Fruit fly (Drosophila melanogaster) whole organism: ENCODE data around the gene CG5783.

ENCODE experiments used
- CG8478 ChIP-seq: fragments of >200 bp; optimal IDR thresholded peaks from 2 replicates; lab custom pipeline; 2018; ENCODE audit warnings: inconsistent platforms
- Dll ChIP-seq: fragments of >200 bp; optimal IDR thresholded peaks from 2 replicates; lab custom pipeline; 2017
- EcR ChIP-seq, 2 experiments: fragments of >200 bp; optimal IDR thresholded peaks; 2 replicates each; lab custom pipeline; 2017; ENCODE audit warnings: missing biosample characterization in 2 of 2, missing genetic modification characterization in 2 of 2, missing genetic modification reagents in 2 of 2
- pan ChIP-seq: fragments of >200 bp; optimal IDR thresholded peaks from 2 replicates; lab custom pipeline; 2017
- psq ChIP-seq: fragments of >200 bp; optimal IDR thresholded peaks from 2 replicates; lab custom pipeline; 2017
- usp ChIP-seq: fragments of >200 bp; optimal IDR thresholded peaks from 2 replicates; lab custom pipeline; 2017; ENCODE audit warnings: missing biosample characterization, missing genetic modification characterization, mixed read lengths

The CG5783 gene

DNA sequence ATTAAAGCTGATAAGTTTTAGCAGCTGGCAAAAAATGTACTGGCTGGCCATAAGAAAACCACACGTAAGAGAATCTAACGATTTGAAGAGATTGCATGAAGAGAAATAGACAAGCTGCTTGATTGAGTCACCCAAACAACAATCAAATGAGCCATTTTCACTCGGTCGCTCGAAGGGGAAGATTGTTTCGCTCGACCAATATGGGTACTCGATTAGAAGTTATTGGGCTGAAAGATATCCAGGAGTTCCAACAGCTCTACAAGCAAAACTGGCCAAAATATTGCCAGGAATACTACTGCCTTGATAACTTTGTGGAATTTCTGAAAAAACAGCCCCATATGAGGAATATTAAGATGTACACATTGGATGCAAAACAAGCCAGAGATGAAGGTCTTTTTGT lies at the start of gene CG5783:
Gene CG5783 (plus strand): TSS at position 167 of the 400 bp plus-strand sequence.
- TF ChIP-seq CG8478 (no peak), pan (lab: Kevin White, UChicago) (no peak), usp (GFP tag; lab: Kevin White, UChicago) (no peak), Dll (lab: Kevin White, UChicago) (no peak), EcR (GFP tag; optimal IDR thresholded peaks at IDR 0.05; lab: Kevin White, UChicago) (no peak)

DNA sequence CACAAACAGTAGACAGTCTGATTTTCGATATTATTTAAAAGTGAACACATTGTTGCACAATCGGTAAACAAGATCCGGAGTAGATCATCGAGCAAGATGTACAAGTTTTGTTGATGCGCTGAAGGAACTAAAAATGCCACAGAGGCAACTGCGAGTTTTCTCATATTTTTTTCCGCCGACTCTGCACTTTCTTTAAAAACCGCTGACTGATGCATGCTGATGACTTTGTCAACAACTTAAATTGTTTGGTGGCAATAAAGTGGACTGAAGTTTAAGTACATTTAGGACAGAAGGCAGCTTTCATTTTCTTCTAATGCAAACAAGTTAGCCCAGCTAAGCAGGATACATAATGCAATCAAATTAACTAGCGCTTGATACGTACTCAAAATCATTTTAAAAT lies 43.4 kb upstream of the CG5783 start:
- TF ChIP-seq psq (lab: Kevin White, UChicago) (no peak), usp (GFP tag; lab: Kevin White, UChicago) (no peak), pan (lab: Kevin White, UChicago) (no peak), CG8478 (no peak), Dll (lab: Kevin White, UChicago) (no peak), EcR (GFP tag; optimal IDR thresholded peaks at IDR 0.05; lab: Kevin White, UChicago) (no peak)

DNA sequence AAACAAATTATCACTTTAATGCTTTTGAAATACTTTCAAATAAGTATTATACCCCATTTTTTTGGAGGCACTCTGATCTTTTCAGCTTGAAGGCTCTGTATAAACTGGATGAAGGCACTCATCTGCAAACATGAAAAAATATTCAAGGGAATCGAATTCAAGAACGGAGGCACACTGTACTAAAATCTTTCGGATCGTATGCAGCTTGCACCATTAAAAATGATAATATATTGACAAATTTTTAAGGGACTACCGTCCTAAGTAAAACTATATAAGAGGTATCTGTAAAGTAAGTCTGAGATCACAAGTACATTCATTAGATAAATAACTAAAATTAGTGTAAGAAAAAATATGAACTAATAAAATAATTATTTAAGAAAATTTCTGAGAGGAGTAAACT lies 42.8 kb upstream of the CG5783 start, which contains the start of gene CG44476:
Gene CG44476 (minus strand): TSS at position 101 of the 400 bp plus-strand sequence.
- TF ChIP-seq psq (lab: Kevin White, UChicago) = no peak
- no peak for TF ChIP-seq EcR (GFP tag; optimal IDR thresholded peaks at IDR 0.05; lab: Kevin White, UChicago)
- TF ChIP-seq usp (GFP tag; lab: Kevin White, UChicago) = no peak
- TF ChIP-seq CG8478 = no peak
- no peak for TF ChIP-seq Dll (lab: Kevin White, UChicago)
- TF ChIP-seq pan (lab: Kevin White, UChicago) = no peak

DNA sequence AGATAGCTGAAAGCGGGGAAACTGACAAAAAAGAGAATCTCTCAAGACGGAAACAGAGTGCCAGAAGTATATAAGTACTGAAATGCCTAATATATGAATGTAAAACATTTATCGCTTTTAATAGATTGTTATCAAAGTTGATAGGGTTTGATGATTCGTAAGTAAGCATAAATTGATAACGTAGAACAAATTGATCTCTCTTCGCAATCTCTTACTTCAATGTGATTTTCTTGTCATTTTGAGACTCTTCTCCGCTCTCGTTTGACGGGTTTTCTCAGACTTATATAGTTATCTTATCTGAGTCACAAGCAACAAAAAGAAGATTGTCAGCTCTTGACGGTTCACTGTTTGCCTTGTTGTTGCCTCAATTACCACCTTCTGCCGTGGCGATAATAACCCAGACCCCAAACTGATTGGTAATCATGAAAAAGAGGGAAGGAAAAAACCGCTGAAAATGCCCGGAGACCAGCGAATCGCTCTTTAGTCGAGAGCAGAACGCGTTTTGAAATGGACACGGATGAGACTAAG lies 41.6 kb upstream of the CG5783 start, which contains the start of gene CG15152:
Gene CG15152 (plus strand): TSS at position 372 of the 528 bp plus-strand sequence.
- TF ChIP-seq psq (lab: Kevin White, UChicago) (no peak), pan (lab: Kevin White, UChicago) (no peak), usp (GFP tag; lab: Kevin White, UChicago) (no peak), Dll (lab: Kevin White, UChicago) (no peak), CG8478 (no peak), EcR (GFP tag; optimal IDR thresholded peaks at IDR 0.05; lab: Kevin White, UChicago) (no peak)

DNA sequence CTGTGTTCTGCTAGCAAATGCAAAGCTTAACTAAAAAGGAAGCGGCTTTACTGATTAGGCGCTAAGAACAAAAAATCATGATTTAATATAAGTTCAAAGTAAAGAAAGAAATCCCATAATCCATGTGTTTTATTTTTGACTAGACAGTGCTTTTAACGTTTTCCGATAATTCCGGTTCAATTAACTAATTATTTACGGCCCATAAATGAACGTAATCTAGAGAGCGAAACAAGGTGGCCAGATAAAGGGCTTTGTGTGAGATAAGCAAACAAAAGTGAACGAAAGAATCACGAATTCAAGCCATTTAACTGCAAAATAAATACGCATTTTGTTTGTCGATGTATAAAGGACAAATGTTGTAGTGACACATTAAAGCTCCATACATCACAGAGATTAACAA lies 40.7 kb upstream of the CG5783 start:
- TF ChIP-seq pan (lab: Kevin White, UChicago) = no peak
- TF ChIP-seq usp (GFP tag; lab: Kevin White, UChicago) = no peak
- no peak for TF ChIP-seq CG8478
- no peak for TF ChIP-seq EcR (GFP tag; optimal IDR thresholded peaks at IDR 0.05; lab: Kevin White, UChicago)
- no peak for TF ChIP-seq psq (lab: Kevin White, UChicago)
- no peak for TF ChIP-seq Dll (lab: Kevin White, UChicago)

DNA sequence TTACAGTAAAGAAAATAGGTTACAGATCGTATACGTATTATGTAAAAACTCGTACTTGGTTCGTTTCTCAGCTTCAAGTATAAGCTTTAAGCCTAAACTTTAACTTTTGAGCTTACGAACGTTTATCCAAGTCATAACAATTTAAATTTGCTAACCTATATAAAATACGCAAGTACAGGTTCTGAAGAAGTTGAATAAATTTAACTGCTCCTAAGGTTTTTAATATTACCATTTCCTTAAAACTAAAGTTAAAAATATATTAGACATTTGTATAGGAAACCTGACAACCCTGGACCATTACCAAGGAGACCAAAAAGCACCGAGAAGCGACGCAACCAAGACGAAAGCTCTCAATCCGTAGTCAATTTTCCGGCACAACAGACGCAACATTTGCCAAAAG lies 36.2 kb upstream of the CG5783 start, which contains the start of gene CG5758:
Gene CG5758 (plus strand): TSS at position 353 of the 400 bp plus-strand sequence.
- TF ChIP-seq pan (lab: Kevin White, UChicago) = no peak
- no peak for TF ChIP-seq usp (GFP tag; lab: Kevin White, UChicago)
- TF ChIP-seq psq (lab: Kevin White, UChicago) = no peak
- TF ChIP-seq EcR (GFP tag; optimal IDR thresholded peaks at IDR 0.05; lab: Kevin White, UChicago) = no peak
- no peak for TF ChIP-seq CG8478
- no peak for TF ChIP-seq Dll (lab: Kevin White, UChicago)

DNA sequence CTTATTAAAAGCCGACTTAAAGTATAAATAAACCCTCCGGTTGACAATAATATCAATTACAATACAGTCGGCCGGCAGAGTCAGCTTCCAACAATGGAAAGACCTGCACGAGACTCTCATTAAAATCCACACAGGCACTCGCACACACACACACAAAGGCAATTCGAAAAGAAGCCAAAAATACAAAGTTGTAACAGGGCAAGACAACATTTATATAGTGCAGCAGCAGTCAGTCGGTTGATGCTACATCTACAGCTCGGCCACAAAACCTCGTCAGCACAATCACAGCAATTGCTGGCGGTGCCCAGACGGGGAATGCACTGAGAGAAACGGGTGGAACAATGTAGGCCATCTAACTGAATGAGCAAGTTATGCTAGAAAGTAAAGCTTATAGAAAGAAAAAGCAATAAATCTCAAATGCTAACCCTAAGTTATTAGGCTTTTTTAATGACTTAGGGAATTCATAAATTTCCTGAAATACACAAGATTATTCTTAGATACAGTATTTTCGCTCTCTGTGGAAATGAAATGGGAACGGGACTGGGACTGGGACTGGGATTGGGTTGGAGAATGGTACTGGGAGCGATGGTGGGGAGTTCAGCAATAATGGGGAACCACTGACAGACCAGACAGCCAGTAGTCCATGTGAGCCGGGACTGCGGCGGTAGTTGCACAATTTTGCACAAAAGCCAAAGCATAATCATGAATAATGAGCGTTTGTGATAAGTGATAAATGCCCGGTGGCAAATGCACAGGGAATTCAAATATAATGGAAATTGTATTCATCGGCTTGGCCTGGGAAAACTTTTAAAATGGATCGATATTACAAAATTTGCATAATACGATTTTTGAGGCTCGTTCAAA lies 34.2 kb upstream of the CG5783 start:
- TF ChIP-seq Dll (lab: Kevin White, UChicago) = no peak

DNA sequence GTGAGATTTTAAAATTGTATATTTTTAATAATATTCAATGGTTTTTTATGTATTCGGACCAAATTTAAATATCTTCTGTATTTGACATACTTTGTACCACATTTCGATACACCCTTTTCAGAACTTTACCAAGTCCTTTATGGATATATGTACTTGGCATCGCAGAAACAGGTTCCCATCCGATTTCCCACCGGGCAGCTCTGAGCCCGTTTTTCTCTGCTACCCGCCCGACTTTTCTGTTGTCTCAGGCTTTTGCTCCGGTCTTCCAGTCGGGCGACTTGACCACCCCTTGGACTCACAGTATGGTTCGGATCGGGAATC lies 33.7 kb upstream of the CG5783 start:
- TF ChIP-seq Dll (lab: Kevin White, UChicago) = no peak
- no peak for TF ChIP-seq pan (lab: Kevin White, UChicago)
- TF ChIP-seq EcR (GFP tag; optimal IDR thresholded peaks at IDR 0.05; lab: Kevin White, UChicago) = no peak
- no peak for TF ChIP-seq CG8478
- no peak for TF ChIP-seq usp (GFP tag; lab: Kevin White, UChicago)
- TF ChIP-seq psq (lab: Kevin White, UChicago) = no peak

DNA sequence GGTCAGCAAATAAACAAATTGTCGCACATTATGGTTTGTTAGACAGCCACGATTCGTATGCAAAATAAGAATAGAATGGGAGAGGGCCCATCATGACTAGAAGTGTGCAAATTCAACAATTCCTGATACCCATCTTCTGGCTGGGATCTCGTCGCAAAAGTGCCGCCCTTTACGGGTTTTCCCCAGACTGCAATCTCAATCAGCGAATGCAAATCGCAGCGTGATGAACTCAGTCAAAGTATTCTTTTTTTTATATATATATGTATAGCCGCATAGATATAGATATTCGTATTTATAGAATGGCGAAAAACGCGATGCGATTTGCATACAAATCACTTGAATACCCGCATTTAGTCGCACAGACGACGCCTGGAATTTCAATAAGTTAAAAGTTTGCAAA lies 32.9 kb upstream of the CG5783 start:
- TF ChIP-seq psq (lab: Kevin White, UChicago) (no peak), CG8478 (no peak), EcR (GFP tag; optimal IDR thresholded peaks at IDR 0.05; lab: Kevin White, UChicago) (no peak), pan (lab: Kevin White, UChicago) (no peak), Dll (lab: Kevin White, UChicago) (no peak), usp (GFP tag; lab: Kevin White, UChicago) (no peak)

DNA sequence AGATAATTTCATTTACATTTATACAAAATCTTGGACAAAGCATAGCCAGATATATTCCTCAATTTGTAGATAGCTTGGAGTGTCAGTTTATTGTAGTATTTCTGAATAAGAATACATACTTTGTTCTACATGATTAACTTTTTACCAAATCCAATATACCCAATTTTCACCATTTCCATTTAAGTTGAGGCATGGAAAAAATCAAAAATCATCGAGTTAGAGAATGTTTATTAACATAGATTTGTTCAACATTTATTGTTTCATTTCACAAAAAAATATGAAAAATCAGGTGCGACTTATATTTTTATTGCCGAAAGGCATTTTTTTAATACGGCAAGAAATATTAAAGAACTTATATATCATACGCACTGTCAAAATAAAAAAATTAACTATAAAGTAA lies 30.2 kb upstream of the CG5783 start, which contains the start of gene Grl36b:
Gene Grl36b (minus strand): TSS at position 101 of the 400 bp plus-strand sequence.
- no peak for TF ChIP-seq usp (GFP tag; lab: Kevin White, UChicago)
- no peak for TF ChIP-seq Dll (lab: Kevin White, UChicago)
- TF ChIP-seq psq (lab: Kevin White, UChicago) = no peak
- no peak for TF ChIP-seq pan (lab: Kevin White, UChicago)
- no peak for TF ChIP-seq CG8478
- no peak for TF ChIP-seq EcR (GFP tag; optimal IDR thresholded peaks at IDR 0.05; lab: Kevin White, UChicago)

DNA sequence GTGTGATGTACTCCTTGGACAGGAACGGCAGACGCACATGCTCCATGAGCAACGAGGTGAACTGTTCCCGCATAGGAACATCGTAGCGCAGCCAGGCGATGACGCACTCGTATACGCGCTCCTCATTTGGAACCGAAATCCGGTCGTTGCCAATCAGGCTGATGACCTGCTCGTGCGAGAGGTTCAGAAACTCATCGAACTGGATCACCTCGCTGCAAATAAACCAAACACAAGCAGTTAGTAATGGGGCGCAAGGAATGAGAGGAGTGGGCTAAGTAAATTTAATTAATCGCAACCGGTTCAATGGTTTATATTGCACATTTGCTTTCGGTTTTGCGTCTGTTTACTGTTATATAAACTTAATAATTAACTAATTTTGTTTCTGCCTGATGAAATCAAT lies 21.2 kb upstream of the CG5783 start:
- TF ChIP-seq CG8478 = no peak
- no peak for TF ChIP-seq EcR (GFP tag; optimal IDR thresholded peaks at IDR 0.05; lab: Kevin White, UChicago)
- no peak for TF ChIP-seq usp (GFP tag; lab: Kevin White, UChicago)
- no peak for TF ChIP-seq Dll (lab: Kevin White, UChicago)
- no peak for TF ChIP-seq pan (lab: Kevin White, UChicago)
- no peak for TF ChIP-seq psq (lab: Kevin White, UChicago)
